Fruit fly (Drosophila melanogaster) whole organism, embryonic: ENCODE results near the gene CheA7a.

ENCODE experiments used
- C15 ChIP-seq: fragments of 200-800 bp; sonication (Bioruptor generic); IDR thresholded peaks from 3 replicates; pipeline ENCODE4 v1.3.6; 2022; ENCODE audit warnings: missing biosample characterization, missing genetic modification characterization
- CG12299 ChIP-seq: fragments of 200-800 bp; sonication (Bioruptor generic); optimal IDR thresholded peaks from 2 replicates; lab custom pipeline; 2018; ENCODE audit warnings: missing biosample characterization, mild to moderate bottlenecking, missing genetic modification characterization
- CG14050 ChIP-seq: fragments of 200-800 bp; sonication (Bioruptor generic); IDR thresholded peaks from 3 replicates; pipeline ENCODE4 v1.3.6; 2022; ENCODE audit warnings: missing biosample characterization, missing genetic modification characterization
- CG15073 ChIP-seq: fragments of 200-800 bp; sonication (Bioruptor generic); optimal IDR thresholded peaks from 2 replicates; lab custom pipeline; 2016; ENCODE audit warnings: missing biosample characterization, missing genetic modification characterization
- CG15269 ChIP-seq: fragments of 200-800 bp; sonication (Bioruptor generic); optimal IDR thresholded peaks from 2 replicates; lab custom pipeline; 2018; ENCODE audit warnings: missing biosample characterization, mild to moderate bottlenecking, missing genetic modification characterization, moderate library complexity
- CG1529 ChIP-seq: fragments of 200-800 bp; sonication (Bioruptor generic); optimal IDR thresholded peaks from 3 replicates; lab custom pipeline; 2018; ENCODE audit warnings: missing biosample characterization, missing genetic modification characterization
- CG18619 ChIP-seq: fragments of 200-800 bp; sonication (Bioruptor generic); optimal IDR thresholded peaks from 3 replicates; lab custom pipeline; 2017; ENCODE audit warnings: missing biosample characterization, mild to moderate bottlenecking, missing genetic modification characterization
- CG2129 ChIP-seq: fragments of 200-800 bp; sonication (Bioruptor generic); IDR thresholded peaks from 2 replicates; pipeline ENCODE4 v1.3.6; 2022; ENCODE audit warnings: missing biosample characterization, missing genetic modification characterization; ENCODE audit not compliant: partially characterized antibody
- CG2202 ChIP-seq: fragments of 200-800 bp; sonication (Bioruptor generic); optimal IDR thresholded peaks from 2 replicates; lab custom pipeline; 2018; ENCODE audit warnings: missing biosample characterization, mild to moderate bottlenecking, missing genetic modification characterization
- CG2678 ChIP-seq: fragments of 200-800 bp; sonication (Bioruptor generic); optimal IDR thresholded peaks from 3 replicates; lab custom pipeline; 2019; ENCODE audit warnings: missing biosample characterization, mild to moderate bottlenecking, missing genetic modification characterization, moderate library complexity
- CG3281 ChIP-seq: fragments of 200-800 bp; sonication (Bioruptor generic); optimal IDR thresholded peaks from 3 replicates; lab custom pipeline; 2017; ENCODE audit warnings: missing biosample characterization, mild to moderate bottlenecking, missing genetic modification characterization
- CG3726 ChIP-seq: fragments of 200-800 bp; sonication (Bioruptor generic); IDR thresholded peaks from 3 replicates; pipeline ENCODE4, ENCODE4 v1.3.6; 2022; ENCODE audit warnings: missing biosample characterization, missing genetic modification characterization
- CG3847 ChIP-seq: fragments of 200-800 bp; sonication (Bioruptor generic); IDR thresholded peaks from 2 replicates; pipeline ENCODE4 v1.3.6; 2022; ENCODE audit warnings: missing biosample characterization, missing genetic modification characterization
- CG7271 ChIP-seq: fragments of 200-800 bp; sonication (Bioruptor generic); optimal IDR thresholded peaks from 2 replicates; lab custom pipeline; 2018; ENCODE audit warnings: missing biosample characterization, mild to moderate bottlenecking, missing genetic modification characterization, moderate library complexity
- CG8089 ChIP-seq: fragments of 200-800 bp; sonication (Bioruptor generic); optimal IDR thresholded peaks from 3 replicates; lab custom pipeline; 2016; ENCODE audit warnings: missing biosample characterization, missing genetic modification characterization
- CG8478 ChIP-seq: fragments of >200 bp; optimal IDR thresholded peaks from 2 replicates; lab custom pipeline; 2018
- CHES-1-like ChIP-seq: fragments of 200-800 bp; sonication (Bioruptor generic); optimal IDR thresholded peaks from 2 replicates; lab custom pipeline; 2016; ENCODE audit warnings: missing biosample characterization, missing genetic modification characterization
- CrebB ChIP-seq: fragments of 200-800 bp; sonication (Bioruptor generic); optimal IDR thresholded peaks from 3 replicates; lab custom pipeline; 2018; ENCODE audit warnings: missing biosample characterization, mild to moderate bottlenecking, missing genetic modification characterization
- E2f1 ChIP-seq: fragments of 200-800 bp; sonication (Bioruptor generic); IDR thresholded peaks from 2 replicates; pipeline ENCODE4 v1.3.6; 2022; ENCODE audit warnings: missing biosample characterization, missing genetic modification characterization
- HLHmδ ChIP-seq: fragments of 200-800 bp; sonication (Bioruptor generic); optimal IDR thresholded peaks from 2 replicates; lab custom pipeline; 2018; ENCODE audit warnings: missing biosample characterization, mild to moderate bottlenecking, missing genetic modification characterization, moderate library complexity
- Hr78 ChIP-seq, 2 experiments: fragments of 200-800 bp in 1 of 2; fragments of >200 bp in 1 of 2; sonication (Bioruptor generic) in 1 of 2; optimal IDR thresholded peaks; 2 replicates each; lab custom pipeline; 2017 to 2019; ENCODE audit warnings: missing biosample characterization in 2 of 2, missing genetic modification characterization in 2 of 2, mild to moderate bottlenecking in 1 of 2, moderate library complexity in 1 of 2
- Mad ChIP-seq: fragments of 200-800 bp; sonication (Bioruptor generic); optimal IDR thresholded peaks from 2 replicates; lab custom pipeline; 2016; ENCODE audit warnings: missing biosample characterization, missing genetic modification characterization
- Myb ChIP-seq: fragments of 200-800 bp; sonication (Bioruptor generic); optimal IDR thresholded peaks from 2 replicates; lab custom pipeline; 2016; ENCODE audit warnings: missing biosample characterization, missing genetic modification characterization
- NC2α ChIP-seq: fragments of 200-800 bp; sonication (Bioruptor generic); optimal IDR thresholded peaks from 2 replicates; lab custom pipeline; 2016; ENCODE audit warnings: missing biosample characterization, missing genetic modification characterization
- Sry-δ ChIP-seq: fragments of 200-800 bp; sonication (Bioruptor generic); optimal IDR thresholded peaks from 2 replicates; lab custom pipeline; 2016; ENCODE audit warnings: missing biosample characterization, missing genetic modification characterization
- TFAM ChIP-seq: fragments of 200-800 bp; sonication (Bioruptor generic); optimal IDR thresholded peaks from 2 replicates; lab custom pipeline; 2017; ENCODE audit warnings: missing biosample characterization, missing genetic modification characterization, inconsistent platforms
- Usf ChIP-seq: fragments of 200-800 bp; sonication (Bioruptor generic); optimal IDR thresholded peaks from 2 replicates; lab custom pipeline; 2017; ENCODE audit warnings: missing genotype, missing biosample characterization, missing genetic modification characterization
- Vsx1 ChIP-seq: fragments of 200-800 bp; sonication (Bioruptor generic); optimal IDR thresholded peaks from 2 replicates; lab custom pipeline; 2017; ENCODE audit warnings: missing biosample characterization, mild to moderate bottlenecking, missing genetic modification characterization, missing genetic modification reagents
- Xrp1 ChIP-seq: fragments of 200-800 bp; sonication (Bioruptor generic); IDR thresholded peaks from 2 replicates; pipeline ENCODE4 v1.3.6; 2022; ENCODE audit warnings: missing biosample characterization, missing genetic modification characterization
- aop ChIP-seq: fragments of 200-800 bp; sonication (Bioruptor generic); IDR thresholded peaks from 2 replicates; pipeline ENCODE4 v1.3.6; 2022; ENCODE audit warnings: missing biosample characterization, missing genetic modification characterization
- caup ChIP-seq: fragments of 200-800 bp; sonication (Bioruptor generic); optimal IDR thresholded peaks from 3 replicates; lab custom pipeline; 2017; ENCODE audit warnings: missing biosample characterization, mild to moderate bottlenecking, missing genetic modification characterization, moderate library complexity; ENCODE audit not compliant: severe bottlenecking
- dpn ChIP-seq, 2 experiments: fragments of 200-800 bp; sonication (Bioruptor generic); optimal IDR thresholded peaks; 3 replicates each; lab custom pipeline; 2016; ENCODE audit warnings: missing biosample characterization in 2 of 2, missing genetic modification characterization in 2 of 2
- emc ChIP-seq: fragments of 200-800 bp; sonication (Bioruptor generic); optimal IDR thresholded peaks from 2 replicates; lab custom pipeline; 2016; ENCODE audit warnings: missing biosample characterization, missing genetic modification characterization
- gcm ChIP-seq: fragments of 200-800 bp; sonication (Bioruptor generic); optimal IDR thresholded peaks from 2 replicates; lab custom pipeline; 2019; ENCODE audit warnings: missing biosample characterization, mild to moderate bottlenecking, missing genetic modification characterization, moderate library complexity
- gcm2 ChIP-seq: fragments of 200-800 bp; sonication (Bioruptor generic); optimal IDR thresholded peaks from 2 replicates; lab custom pipeline; 2016; ENCODE audit warnings: missing biosample characterization, missing genetic modification characterization
- gro ChIP-seq: fragments of 200-800 bp; sonication (Bioruptor generic); optimal IDR thresholded peaks from 2 replicates; lab custom pipeline; 2016; ENCODE audit warnings: missing biosample characterization, missing genetic modification characterization
- ham ChIP-seq: fragments of 200-800 bp; sonication (Bioruptor generic); IDR thresholded peaks from 2 replicates; pipeline ENCODE4 v1.3.6; 2022; ENCODE audit warnings: missing biosample characterization, missing genetic modification characterization
- hkb ChIP-seq, 2 experiments: fragments of 200-800 bp in 1 of 2; fragments of >200 bp in 1 of 2; sonication (Bioruptor generic) in 1 of 2; IDR thresholded peaks in 1 of 2; optimal IDR thresholded peaks in 1 of 2; 2 replicates each; pipeline versions ENCODE4 v1.3.6 to Lab custom; 2017 to 2022; ENCODE audit warnings: missing biosample characterization in 1 of 2, missing genetic modification characterization in 1 of 2
- insv ChIP-seq, 2 experiments: fragments of 200-800 bp; sonication (Bioruptor generic); optimal IDR thresholded peaks; 3 replicates each; lab custom pipeline; 2016 to 2018; ENCODE audit warnings: missing biosample characterization in 2 of 2, missing genetic modification characterization in 2 of 2
- jumu ChIP-seq: fragments of 200-800 bp; sonication (Bioruptor generic); optimal IDR thresholded peaks from 3 replicates; lab custom pipeline; 2016; ENCODE audit warnings: missing biosample characterization, missing genetic modification characterization
- lola ChIP-seq, 3 experiments: fragments of >200 bp in 2 of 3; fragments of 200-800 bp in 1 of 3; sonication (Bioruptor generic) in 1 of 3; optimal IDR thresholded peaks; 2 replicates each; lab custom pipeline; 2017 to 2019; ENCODE audit warnings: missing biosample characterization in 3 of 3, missing genetic modification characterization in 3 of 3, mild to moderate bottlenecking in 1 of 3, moderate library complexity in 1 of 3
- pfk ChIP-seq: fragments of 200-800 bp; sonication (Bioruptor generic); optimal IDR thresholded peaks from 2 replicates; lab custom pipeline; 2018; ENCODE audit warnings: missing biosample characterization, mild to moderate bottlenecking, missing genetic modification characterization, moderate library complexity
- pnt ChIP-seq: fragments of 200-800 bp; sonication (Bioruptor generic); optimal IDR thresholded peaks from 3 replicates; lab custom pipeline; 2016; ENCODE audit warnings: missing biosample characterization, missing genetic modification characterization
- sob ChIP-seq: fragments of 200-800 bp; sonication (Bioruptor generic); IDR thresholded peaks from 2 replicates; pipeline ENCODE4 v1.3.6; 2022; ENCODE audit warnings: missing biosample characterization, missing genetic modification characterization
- stwl ChIP-seq: fragments of 200-800 bp; sonication (Bioruptor generic); optimal IDR thresholded peaks from 3 replicates; lab custom pipeline; 2018; ENCODE audit warnings: missing biosample characterization, mild to moderate bottlenecking, missing genetic modification characterization, moderate library complexity
- tgo ChIP-seq: fragments of 200-800 bp; sonication (Bioruptor generic); IDR thresholded peaks from 3 replicates; pipeline ENCODE4 v1.3.6; 2022; ENCODE audit warnings: missing biosample characterization, missing genetic modification characterization
- twi ChIP-seq: fragments of 200-800 bp; optimal IDR thresholded peaks from 2 replicates; lab custom pipeline; 2019; ENCODE audit warnings: missing biosample characterization, mild to moderate bottlenecking, missing genetic modification characterization, moderate library complexity
- wor ChIP-seq: fragments of 200-800 bp; sonication (Bioruptor generic); IDR thresholded peaks from 2 replicates; pipeline ENCODE4 v1.3.6; 2022; ENCODE audit warnings: missing biosample characterization, missing genetic modification characterization

CheA7a gene

DNA sequence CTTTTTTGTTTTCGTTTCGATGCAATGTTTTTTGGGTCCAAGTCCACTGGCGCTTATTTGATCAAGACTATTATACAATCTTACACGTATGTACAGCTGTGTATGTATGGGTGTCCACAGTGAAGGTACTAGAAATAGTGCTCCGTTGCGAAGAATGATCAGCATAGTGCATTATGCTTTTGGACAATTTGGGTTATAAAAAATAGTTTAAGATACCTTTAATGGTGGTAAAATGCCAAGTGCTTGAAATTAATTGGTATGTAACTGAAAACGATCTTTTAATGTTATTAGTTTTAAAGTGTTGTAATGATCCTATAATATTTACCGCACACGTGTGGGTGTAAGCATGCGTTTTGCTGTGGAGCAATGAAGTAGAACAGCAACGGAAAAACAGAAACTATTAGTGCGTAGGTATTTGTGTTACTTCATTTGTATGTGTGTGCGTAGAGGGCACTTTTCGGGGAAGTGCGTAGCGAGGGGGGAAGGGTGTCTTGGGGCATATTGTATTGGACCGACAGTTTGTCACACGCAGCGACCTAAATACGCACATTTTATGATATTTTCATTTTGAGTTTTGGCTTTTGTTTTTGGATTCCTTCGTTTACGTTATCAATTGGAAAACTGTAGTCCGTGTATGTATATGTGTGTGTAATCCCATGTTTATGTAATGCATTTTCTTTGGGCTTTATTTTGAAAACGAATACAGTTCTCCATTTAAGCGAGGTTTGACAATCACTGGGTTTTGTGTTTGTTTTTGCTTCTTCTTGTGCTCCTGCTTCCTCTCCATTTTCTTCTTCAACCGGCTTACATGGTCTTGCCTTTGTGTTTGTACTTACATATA, 41.6 kb upstream of the CheA7a start (continued):
- no peak for TF ChIP-seq ham (GFP tag; lab: Robert Waterston, UW)
- TF ChIP-seq CG3726 = peak; percentile 83; the same call in 2 of the 3 replicates
- peak; percentile 89 for TF ChIP-seq Mad (GFP tag; lab: Kevin White, UChicago)
- peak; percentile 86 for TF ChIP-seq wor (GFP tag; lab: Robert Waterston, UW)
- TF ChIP-seq CG15269 (tag; lab: Kevin White, UChicago) = peak; percentile 92
- TF ChIP-seq Hr78 (GFP tag; optimal IDR thresholded peaks at IDR 0.05; lab: Kevin White, UChicago) = peak in 1 of 2 experiments; percentile 69
- peak; percentile 76 for TF ChIP-seq CG8478
- peak; percentile 52 for TF ChIP-seq CG7271
- peak; percentile 84 for TF ChIP-seq CG12299 (tag; lab: Kevin White, UChicago)
- TF ChIP-seq C15 (GFP tag; lab: Robert Waterston, UW) = 0 out of 3 replicates have a peak, but pooled peaks have one; percentile 33
- TF ChIP-seq Sry-δ (GFP tag; lab: Kevin White, UChicago) = peak; percentile 47
- TF ChIP-seq gcm (GFP tag; lab: Kevin White, UChicago) = peak; percentile 93
- TF ChIP-seq emc = peak; percentile 42
- TF ChIP-seq CG1529 = peak; percentile 93
- peak; percentile 82 for TF ChIP-seq Usf (GFP tag; lab: Kevin White, UChicago)
- TF ChIP-seq pnt (GFP tag; lab: Kevin White, UChicago) = peak; percentile 90
- TF ChIP-seq gro (GFP tag; lab: Kevin White, UChicago) = peak; percentile 31
- TF ChIP-seq CG3281 (GFP tag; lab: Kevin White, UChicago) = peak; percentile 86
- TF ChIP-seq CG14050 (GFP tag; lab: Robert Waterston, UW) = peak; percentile 79
- peak; percentile 84 for TF ChIP-seq tgo
- peak; percentile 93 for TF ChIP-seq CG2202 (tag; lab: Kevin White, UChicago)
- TF ChIP-seq lola (GFP tag; optimal IDR thresholded peaks at IDR 0.05; lab: Kevin White, UChicago) = peak in 1 of 3 experiments; percentile 93
- peak; percentile 85 for TF ChIP-seq CG18619 (GFP tag; lab: Kevin White, UChicago)
- no peak for TF ChIP-seq insv (GFP tag; optimal IDR thresholded peaks at IDR 0.05; lab: Kevin White, UChicago)
- peak; percentile 69 for TF ChIP-seq CG15073
- TF ChIP-seq CG3847 (GFP tag; lab: Robert Waterston, UW) = peak; percentile 79
- TF ChIP-seq sob (GFP tag; lab: Robert Waterston, UW) = peak; percentile 82
- TF ChIP-seq CG8089 (GFP tag; lab: Kevin White, UChicago) = peak; percentile 91
- no peak for TF ChIP-seq hkb (optimal IDR thresholded peaks at IDR 0.05; lab: Kevin White, UChicago)
- TF ChIP-seq hkb (GFP tag; IDR thresholded peaks at IDR 0.05; lab: Robert Waterston, UW) = peak; percentile 90
- peak; percentile 72 for TF ChIP-seq Myb (GFP tag; lab: Kevin White, UChicago)
- TF ChIP-seq pfk = no peak
- peak; percentile 85 for TF ChIP-seq E2f1 (GFP tag; lab: Robert Waterston, UW)
- TF ChIP-seq NC2α (GFP tag; lab: Kevin White, UChicago) = peak; percentile 85
- TF ChIP-seq jumu = peak; percentile 88
- peak; percentile 88 to 93 for TF ChIP-seq dpn (GFP tag; optimal IDR thresholded peaks at IDR 0.05; lab: Kevin White, UChicago)
- TF ChIP-seq stwl = peak; percentile 34
- TF ChIP-seq CHES-1-like (GFP tag; lab: Kevin White, UChicago) = peak; percentile 86
- TF ChIP-seq Vsx1 = peak; percentile 84
- TF ChIP-seq gcm2 (GFP tag; lab: Kevin White, UChicago) = peak; percentile 83
- peak; percentile 67 for TF ChIP-seq TFAM
- no peak for TF ChIP-seq aop (GFP tag; lab: Robert Waterston, UW)
- peak; percentile 95 for TF ChIP-seq Xrp1
- peak; percentile 85 for TF ChIP-seq twi (tag; lab: Kevin White, UChicago)
- TF ChIP-seq HLHmδ (GFP tag; lab: Kevin White, UChicago) = no peak
- TF ChIP-seq CG2678 (tag; lab: Kevin White, UChicago) = peak; percentile 94
- peak; percentile 85 for TF ChIP-seq CrebB (tag; lab: Kevin White, UChicago)
- no peak for TF ChIP-seq CG2129 (GFP tag; lab: Robert Waterston, UW)
- peak; percentile 77 for TF ChIP-seq caup (GFP tag; lab: Kevin White, UChicago)
